Fruit fly (Drosophila melanogaster) whole organism, embryonic: Measurements from ENCODE around the gene Eig71Ek.

Experiments
- Bgb ChIP-seq: fragments of 200-800 bp; sonication (Bioruptor generic); IDR thresholded peaks from 2 replicates; pipeline ENCODE4 v1.3.6; 2022; ENCODE audit warnings: missing biosample characterization, missing genetic modification characterization; ENCODE audit not compliant: partially characterized antibody
- CG14710 ChIP-seq: fragments of 200-800 bp; sonication (Bioruptor generic); optimal IDR thresholded peaks from 3 replicates; lab custom pipeline; 2019; ENCODE audit warnings: missing biosample characterization, mild to moderate bottlenecking, missing genetic modification characterization, moderate library complexity
- CG17328 ChIP-seq: fragments of 200-800 bp; sonication (Bioruptor generic); IDR thresholded peaks from 2 replicates; pipeline ENCODE4 v1.3.6; 2022; ENCODE audit warnings: missing biosample characterization, missing genetic modification characterization
- CG17385 ChIP-seq: fragments of 200-800 bp; sonication (Bioruptor generic); optimal IDR thresholded peaks from 3 replicates; lab custom pipeline; 2018; ENCODE audit warnings: missing biosample characterization, mild to moderate bottlenecking, missing genetic modification characterization
- CG17568 ChIP-seq: fragments of 200-800 bp; sonication (Bioruptor generic); optimal IDR thresholded peaks from 2 replicates; lab custom pipeline; 2018; ENCODE audit warnings: missing biosample characterization, mild to moderate bottlenecking, missing genetic modification characterization, moderate library complexity
- CG32767 ChIP-seq: fragments of 200-800 bp; sonication (Bioruptor generic); IDR thresholded peaks from 2 replicates; pipeline ENCODE4 v1.3.6; 2022; ENCODE audit warnings: missing biosample characterization, missing genetic modification characterization
- CG34224 ChIP-seq: fragments of 200-800 bp; sonication (Bioruptor generic); IDR thresholded peaks from 3 replicates; pipeline ENCODE4 v1.3.6; 2022; ENCODE audit warnings: missing biosample characterization, missing genetic modification characterization; ENCODE audit not compliant: partially characterized antibody
- CG4360 ChIP-seq: fragments of 200-800 bp; sonication (Bioruptor generic); IDR thresholded peaks from 2 replicates; pipeline ENCODE4 v1.3.6; 2022; ENCODE audit warnings: missing biosample characterization, missing genetic modification characterization
- CG6791 ChIP-seq: fragments of 200-800 bp; sonication (Bioruptor generic); IDR thresholded peaks from 3 replicates; pipeline ENCODE4 v1.3.6; 2022; ENCODE audit warnings: missing biosample characterization, missing genetic modification characterization; ENCODE audit not compliant: partially characterized antibody
- Dbx ChIP-seq: fragments of 200-800 bp; sonication (Bioruptor generic); IDR thresholded peaks from 3 replicates; pipeline ENCODE4 v1.3.6; 2022; ENCODE audit warnings: missing biosample characterization, missing genetic modification characterization
- Dll ChIP-seq: fragments of 200-800 bp; sonication (Bioruptor generic); IDR thresholded peaks from 4 replicates; pipeline ENCODE4 v1.3.6; 2022; ENCODE audit warnings: missing biosample characterization, missing genetic modification characterization; ENCODE audit not compliant: partially characterized antibody
- Ets65A ChIP-seq: fragments of 200-800 bp; sonication (Bioruptor generic); peaks from one replicate; lab custom pipeline; 2016; ENCODE audit warnings: missing biosample characterization, missing genetic modification characterization
- Hr78 ChIP-seq, 2 experiments: fragments of 200-800 bp in 1 of 2; fragments of >200 bp in 1 of 2; sonication (Bioruptor generic) in 1 of 2; optimal IDR thresholded peaks; 2 replicates each; lab custom pipeline; 2017 to 2019; ENCODE audit warnings: missing biosample characterization in 2 of 2, missing genetic modification characterization in 2 of 2, mild to moderate bottlenecking in 1 of 2, moderate library complexity in 1 of 2
- MTF-1 ChIP-seq: fragments of 200-800 bp; sonication (Bioruptor generic); optimal IDR thresholded peaks from 2 replicates; lab custom pipeline; 2018; ENCODE audit warnings: missing biosample characterization, mild to moderate bottlenecking, missing genetic modification characterization, borderline replicate concordance
- Mad ChIP-seq: fragments of 200-800 bp; sonication (Bioruptor generic); optimal IDR thresholded peaks from 2 replicates; lab custom pipeline; 2016; ENCODE audit warnings: missing biosample characterization, missing genetic modification characterization
- Med ChIP-seq: fragments of 200-800 bp; sonication (Bioruptor generic); peaks from one replicate; lab custom pipeline; 2016; ENCODE audit warnings: missing biosample characterization, missing genetic modification characterization, mild to moderate bottlenecking, inconsistent platforms, moderate library complexity
- Opbp ChIP-seq: fragments of 200-800 bp; sonication (Bioruptor generic); IDR thresholded peaks from 3 replicates; pipeline ENCODE4 v1.3.6; 2022; ENCODE audit warnings: missing biosample characterization, missing genetic modification characterization; ENCODE audit not compliant: partially characterized antibody
- Pdp1 ChIP-seq, 2 experiments: fragments of 200-800 bp; sonication (Bioruptor generic); optimal IDR thresholded peaks; 3 replicates each; lab custom pipeline; 2016; ENCODE audit warnings: missing biosample characterization in 2 of 2, missing genetic modification characterization in 2 of 2, mild to moderate bottlenecking in 1 of 2, moderate library complexity in 1 of 2
- Scr ChIP-seq: fragments of 200-800 bp; sonication (Bioruptor generic); IDR thresholded peaks from 2 replicates; pipeline ENCODE4 v1.3.6; 2022; ENCODE audit warnings: missing biosample characterization, missing genetic modification characterization; ENCODE audit not compliant: partially characterized antibody
- Trl ChIP-seq, 3 experiments: fragments of >200 bp in 2 of 3; fragments of 200-800 bp in 1 of 3; sonication (Bioruptor generic) in 1 of 3; optimal IDR thresholded peaks; 2 replicates in 1 of 3; 3 replicates in 2 of 3; lab custom pipeline; 2016 to 2017; ENCODE audit warnings: missing biosample characterization in 1 of 3, missing genetic modification characterization in 1 of 3
- ato ChIP-seq: fragments of 200-800 bp; sonication (Bioruptor generic); IDR thresholded peaks from 2 replicates; pipeline ENCODE4 v1.3.6; 2022; ENCODE audit warnings: missing biosample characterization, missing genetic modification characterization; ENCODE audit not compliant: partially characterized antibody
- bbx ChIP-seq: fragments of 200-800 bp; sonication (Bioruptor generic); IDR thresholded peaks from 2 replicates; pipeline ENCODE4 v1.3.6; 2022; ENCODE audit warnings: missing biosample characterization, missing genetic modification characterization; ENCODE audit not compliant: partially characterized antibody
- chinmo ChIP-seq: fragments of 200-800 bp; sonication (Bioruptor generic); IDR thresholded peaks from 4 replicates; pipeline ENCODE4 v1.3.6; 2022; ENCODE audit warnings: missing biosample characterization, missing genetic modification characterization; ENCODE audit not compliant: partially characterized antibody
- chm ChIP-seq: fragments of 200-800 bp; sonication (Bioruptor generic); IDR thresholded peaks from 2 replicates; pipeline ENCODE4 v1.3.6; 2022; ENCODE audit warnings: missing biosample characterization, missing genetic modification characterization
- crol ChIP-seq: fragments of 200-800 bp; sonication (Bioruptor generic); IDR thresholded peaks from 2 replicates; pipeline ENCODE4 v1.3.6; 2022; ENCODE audit warnings: missing biosample characterization, missing genetic modification characterization
- dimm ChIP-seq: fragments of 200-800 bp; sonication (Bioruptor generic); IDR thresholded peaks from 2 replicates; pipeline ENCODE4 v1.3.6; 2022; ENCODE audit warnings: missing biosample characterization, missing genetic modification characterization
- grn ChIP-seq: fragments of 200-800 bp; sonication (Bioruptor generic); optimal IDR thresholded peaks from 3 replicates; lab custom pipeline; 2017; ENCODE audit warnings: missing biosample characterization, missing genetic modification characterization
- gsb ChIP-seq: fragments of 200-800 bp; sonication (Bioruptor generic); IDR thresholded peaks from 2 replicates; pipeline ENCODE4 v1.3.6; 2022; ENCODE audit warnings: missing biosample characterization, missing genetic modification characterization
- hkb ChIP-seq, 2 experiments: fragments of 200-800 bp in 1 of 2; fragments of >200 bp in 1 of 2; sonication (Bioruptor generic) in 1 of 2; IDR thresholded peaks in 1 of 2; optimal IDR thresholded peaks in 1 of 2; 2 replicates each; pipeline versions ENCODE4 v1.3.6 to Lab custom; 2017 to 2022; ENCODE audit warnings: missing biosample characterization in 1 of 2, missing genetic modification characterization in 1 of 2
- lov ChIP-seq, 2 experiments: fragments of 200-800 bp in 1 of 2; fragments of >200 bp in 1 of 2; sonication (Bioruptor generic) in 1 of 2; IDR thresholded peaks in 1 of 2; optimal IDR thresholded peaks in 1 of 2; 2 replicates in 1 of 2; 3 replicates in 1 of 2; pipeline versions ENCODE4 v1.3.6 to Lab custom; 2017 to 2022; ENCODE audit warnings: missing biosample characterization in 1 of 2, missing genetic modification characterization in 1 of 2
- mld ChIP-seq: fragments of 200-800 bp; sonication (Bioruptor generic); IDR thresholded peaks from 3 replicates; pipeline ENCODE4 v1.3.6; 2022; ENCODE audit warnings: missing biosample characterization, missing genetic modification characterization; ENCODE audit not compliant: partially characterized antibody
- nom ChIP-seq: fragments of 200-800 bp; sonication (Bioruptor generic); optimal IDR thresholded peaks from 2 replicates; lab custom pipeline; 2017; ENCODE audit warnings: missing biosample characterization, missing genetic modification characterization, mild to moderate bottlenecking, moderate library complexity, missing genetic modification reagents
- oc ChIP-seq: fragments of 200-800 bp; sonication (Bioruptor generic); optimal IDR thresholded peaks from 2 replicates; lab custom pipeline; 2018; ENCODE audit warnings: missing biosample characterization, mild to moderate bottlenecking, missing genetic modification characterization, moderate library complexity
- pb ChIP-seq: fragments of 200-800 bp; sonication (Bioruptor generic); optimal IDR thresholded peaks from 3 replicates; lab custom pipeline; 2016; ENCODE audit warnings: missing biosample characterization, missing genetic modification characterization
- slbo ChIP-seq: fragments of 200-800 bp; sonication (Bioruptor generic); IDR thresholded peaks from 2 replicates; pipeline ENCODE4 v1.3.6; 2022; ENCODE audit warnings: missing biosample characterization, missing genetic modification characterization
- so ChIP-seq: fragments of 200-800 bp; sonication (Bioruptor generic); IDR thresholded peaks from 3 replicates; pipeline ENCODE4 v1.3.6; 2022; ENCODE audit warnings: missing biosample characterization, missing genetic modification characterization
- unpg ChIP-seq: fragments of 200-800 bp; sonication (Bioruptor generic); optimal IDR thresholded peaks from 3 replicates; lab custom pipeline; 2018; ENCODE audit warnings: missing biosample characterization, mild to moderate bottlenecking, missing genetic modification characterization, moderate library complexity
- yki ChIP-seq: fragments of >200 bp; optimal IDR thresholded peaks from 3 replicates; lab custom pipeline; 2018
- zen2 ChIP-seq: fragments of 200-800 bp; sonication (Bioruptor generic); IDR thresholded peaks from 3 replicates; pipeline ENCODE4 v1.3.6; 2022; ENCODE audit warnings: missing biosample characterization, missing genetic modification characterization; ENCODE audit not compliant: partially characterized antibody
- zf30C ChIP-seq: fragments of 200-800 bp; sonication (Bioruptor generic); optimal IDR thresholded peaks from 3 replicates; lab custom pipeline; 2018; ENCODE audit warnings: missing biosample characterization, mild to moderate bottlenecking, missing genetic modification characterization

Eig71Ek gene

dm6 chr3L:15695195-15695594 lies 34.1 kb downstream of the Eig71Ek start (continued):
- peak in 1 of 2 experiments; percentile 42 for TF ChIP-seq Pdp1 (GFP tag; optimal IDR thresholded peaks at IDR 0.05; lab: Kevin White, UChicago)

- TF ChIP-seq dimm (GFP tag; lab: Robert Waterston, UW): no peak
- TF ChIP-seq chinmo: 0 out of 4 replicates have a peak, but pooled peaks have one; percentile 9
- TF ChIP-seq bbx (GFP tag; lab: Robert Waterston, UW): no peak
- 0 out of 2 replicates have a peak, but pooled peaks have one; percentile 13 for TF ChIP-seq slbo
- peak; percentile 26 for TF ChIP-seq Med (GFP tag; lab: Kevin White, UChicago)
- TF ChIP-seq Ets65A (GFP tag; lab: Kevin White, UChicago): peak; percentile 66
Observed at dm6 chr3L:15697916-15698315, 36.9 kb downstream of the Eig71Ek start.

dm6 chr3L:15699626-15700337 lies 38.7 kb downstream of the Eig71Ek start, which contains the start of gene comm2:
Gene comm2, minus strand, starts transcription at chr3L:15699850.
- TF ChIP-seq Trl (optimal IDR thresholded peaks at IDR 0.05; lab: Kevin White, UChicago): peak; percentile 83 to 93
- no peak for TF ChIP-seq Trl (GFP tag; optimal IDR thresholded peaks at IDR 0.05; lab: Kevin White, UChicago)
- TF ChIP-seq gsb (GFP tag; lab: Robert Waterston, UW): no peak
- TF ChIP-seq hkb (optimal IDR thresholded peaks at IDR 0.05; lab: Kevin White, UChicago): no peak
- 0 out of 2 replicates have a peak, but pooled peaks have one; percentile 14 for TF ChIP-seq hkb (GFP tag; IDR thresholded peaks at IDR 0.05; lab: Robert Waterston, UW)
- peak; percentile 88 for TF ChIP-seq chm (GFP tag; lab: Robert Waterston, UW)
- TF ChIP-seq MTF-1 (GFP tag; lab: Kevin White, UChicago): peak; percentile 33
- peak; percentile 31; the same call in 1 of the 2 replicates for TF ChIP-seq CG32767 (GFP tag; lab: Robert Waterston, UW)
- TF ChIP-seq Bgb: peak; percentile 66
- TF ChIP-seq Hr78 (GFP tag; optimal IDR thresholded peaks at IDR 0.05; lab: Kevin White, UChicago): peak in 1 of 2 experiments; percentile 54
- TF ChIP-seq CG17568 (GFP tag; lab: Kevin White, UChicago): no peak
- TF ChIP-seq Opbp (GFP tag; lab: Robert Waterston, UW): peak; percentile 69; the same call in 2 of the 3 replicates
- peak; percentile 63 for TF ChIP-seq zen2 (GFP tag; lab: Robert Waterston, UW)
- TF ChIP-seq oc: peak; percentile 52
- no peak for TF ChIP-seq zf30C
- TF ChIP-seq mld: no peak
- TF ChIP-seq so (GFP tag; lab: Robert Waterston, UW): peak; percentile 46; the same call in 2 of the 3 replicates
- TF ChIP-seq CG6791: peak; percentile 60; the same call in 2 of the 3 replicates
- no peak for TF ChIP-seq ato
- peak; percentile 70 for TF ChIP-seq yki (lab: Kevin White, UChicago)
- TF ChIP-seq crol: peak; percentile 13; the same call in 1 of the 2 replicates
- peak; percentile 91 for TF ChIP-seq grn
- TF ChIP-seq Dbx (GFP tag; lab: Robert Waterston, UW): 0 out of 3 replicates have a peak, but pooled peaks have one; percentile 20
- TF ChIP-seq CG17385: peak; percentile 1
- no peak for TF ChIP-seq unpg
- no peak for TF ChIP-seq lov (optimal IDR thresholded peaks at IDR 0.05; lab: Kevin White, UChicago)
- TF ChIP-seq lov (GFP tag; IDR thresholded peaks at IDR 0.05; lab: Robert Waterston, UW): 0 out of 3 replicates have a peak, but pooled peaks have one; percentile 3
- peak; percentile 14 for TF ChIP-seq Mad (GFP tag; lab: Kevin White, UChicago)
- peak; percentile 51; the same call in 1 of the 2 replicates for TF ChIP-seq Scr
- peak; percentile 70 for TF ChIP-seq bbx (GFP tag; lab: Robert Waterston, UW)
- no peak for TF ChIP-seq CG14710 (tag; lab: Kevin White, UChicago)
- peak; percentile 22 for TF ChIP-seq nom (GFP tag; lab: Kevin White, UChicago)
- peak; percentile 65; the same call in 2 of the 3 replicates for TF ChIP-seq CG34224 (GFP tag; lab: Robert Waterston, UW)
- no peak for TF ChIP-seq pb (GFP tag; lab: Kevin White, UChicago)
- TF ChIP-seq Dll: peak; percentile 46; the same call in 1 of the 4 replicates
- 0 out of 2 replicates have a peak, but pooled peaks have one; percentile 28 for TF ChIP-seq CG4360 (GFP tag; lab: Robert Waterston, UW)
- TF ChIP-seq CG17328 (GFP tag; lab: Robert Waterston, UW): 0 out of 2 replicates have a peak, but pooled peaks have one; percentile 30
